Worm (Caenorhabditis elegans) whole organism, midembryonic: ENCODE measurements around the gene F21D12.3.

Experiments used
- cog-1 ChIP-seq: sonication (generic microtip); optimal IDR thresholded peaks from 2 replicates; lab custom pipeline; 2016; ENCODE audit warnings: missing genetic modification characterization, missing compliant biosample characterization
- flt-1 ChIP-seq: fragments of 200-800 bp; sonication (Bioruptor generic); IDR thresholded peaks from 2 replicates; pipeline ENCODE4 v1.3.6; 2022; ENCODE audit warnings: missing genetic modification characterization, missing compliant biosample characterization
- klf-2 ChIP-seq: fragments of 200-800 bp; sonication (Bioruptor generic); conservative IDR thresholded peaks from 2 replicates; pipeline ENCODE4 v1.3.6; 2022; ENCODE audit warnings: missing genetic modification reagents, missing genetic modification characterization, missing compliant biosample characterization
- ref-1 ChIP-seq: fragments of 200-800 bp; sonication (Bioruptor generic); conservative IDR thresholded peaks from 2 replicates; pipeline ENCODE4 v1.3.6; 2022; ENCODE audit warnings: missing genetic modification reagents, missing genetic modification characterization, missing compliant biosample characterization
- tab-1 ChIP-seq: fragments of 200-800 bp; sonication (Bioruptor generic); IDR thresholded peaks from 2 replicates; pipeline ENCODE4 v1.3.6; 2022; ENCODE audit warnings: missing genetic modification characterization, missing compliant biosample characterization
- ztf-23 ChIP-seq: fragments of 200-800 bp; sonication (Bioruptor generic); IDR thresholded peaks from 2 replicates; pipeline ENCODE4 v1.3.6; 2022; ENCODE audit warnings: missing genetic modification reagents, missing genetic modification characterization, missing compliant biosample characterization
- ztf-29 ChIP-seq: fragments of 200-800 bp; sonication (Bioruptor generic); IDR thresholded peaks from 2 replicates; pipeline ENCODE4 v1.3.6; 2022; ENCODE audit warnings: missing genetic modification reagents, missing genetic modification characterization, missing compliant biosample characterization

DNA sequence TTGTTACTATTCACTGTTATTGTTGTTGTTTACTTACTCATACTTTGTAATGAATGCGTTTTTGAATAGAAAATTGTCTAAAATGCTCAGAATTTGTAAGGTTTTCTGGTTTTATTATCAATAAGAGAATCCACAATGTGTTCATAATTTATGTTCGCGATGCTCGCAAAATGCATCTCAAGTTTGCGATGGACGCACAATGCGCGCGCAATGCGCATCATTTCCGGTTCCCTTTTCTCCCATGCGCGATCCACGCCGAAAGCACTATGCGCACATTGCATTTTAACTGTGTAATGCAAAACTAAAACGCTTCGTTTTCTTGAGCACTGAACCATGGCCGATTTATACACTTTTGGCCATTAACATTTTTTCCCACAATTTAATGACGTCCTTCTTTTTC is 4.4 kb downstream of the F21D12.3 start:
- TF ChIP-seq tab-1 (GFP tag; lab: Robert Waterston, UW), result no peak
- TF ChIP-seq cog-1, result no peak
- no peak for TF ChIP-seq ref-1
- no peak for TF ChIP-seq flt-1
- no peak for TF ChIP-seq ztf-23 (GFP tag; lab: Robert Waterston, UW)
- no peak for TF ChIP-seq klf-2
- TF ChIP-seq ztf-29 (GFP tag; lab: Robert Waterston, UW), result no peak
